Worm (Caenorhabditis elegans): ENCODE data around the gene R03D7.8.
A peak's percentile ranks its signal among the peaks of the same experiment; 100 is the strongest.

Gene R03D7.8

DNA sequence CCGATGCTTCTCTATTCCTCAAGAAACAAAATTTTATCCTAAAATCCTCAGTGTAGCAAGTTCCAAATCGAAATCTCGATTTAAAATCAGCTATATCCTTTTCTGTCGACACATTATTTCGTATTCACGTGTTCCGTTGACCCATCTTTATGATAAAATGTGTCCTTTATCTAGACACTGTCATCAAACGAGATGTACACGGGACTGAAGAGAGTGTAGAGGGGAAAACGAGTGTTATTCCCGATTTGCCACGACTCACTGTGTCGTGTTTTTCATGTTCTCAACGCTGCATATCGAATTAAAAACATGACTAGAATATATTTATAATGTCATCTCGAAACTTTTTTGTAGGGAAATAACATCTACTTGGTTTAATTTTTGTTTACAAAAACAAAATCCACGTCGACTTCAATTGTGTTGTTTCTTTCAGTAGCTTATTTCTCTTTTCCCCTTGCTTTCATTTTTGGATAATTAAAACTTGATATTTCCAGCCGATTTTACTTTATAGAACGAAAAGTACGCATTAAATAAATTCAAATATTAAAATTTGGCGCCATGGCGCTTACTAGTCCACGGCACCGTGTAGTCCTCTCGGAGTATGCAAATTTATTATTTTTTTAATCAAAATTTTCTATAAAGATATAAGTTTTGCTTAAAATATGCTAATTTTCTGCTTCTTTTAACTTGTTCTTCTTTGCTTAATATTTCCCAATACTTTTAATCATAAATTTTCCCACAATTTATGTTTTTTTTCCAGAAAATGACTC is 30.7 kb downstream of the R03D7.8 start, which contains the start of gene metr-1:
Gene metr-1 (plus strand): TSS at position 758 of the 767 bp plus-strand sequence.
- TF ChIP-seq ceh-44 (GFP tag; IDR thresholded peaks at IDR 0.05) = no peak
- peak; percentile 89 for TF ChIP-seq mes-2 (tag; optimal IDR thresholded peaks at IDR 0.05; ENCODE audit: poor library complexity, severe bottlenecking)
- peak in 1 of 2 experiments; percentile 55 for TF ChIP-seq lsy-2 (tag; optimal IDR thresholded peaks at IDR 0.05)
- no peak for TF ChIP-seq sdz-12 (GFP tag; optimal IDR thresholded peaks at IDR 0.05)
- no peak for TF ChIP-seq zip-2 (tag; optimal IDR thresholded peaks at IDR 0.05)
- TF ChIP-seq hlh-30 (tag; optimal IDR thresholded peaks at IDR 0.05; ENCODE audit: insufficient read depth) = peak; percentile 55
- peak; percentile 66 for TF ChIP-seq unc-130 (GFP tag; optimal IDR thresholded peaks at IDR 0.05)
- TF ChIP-seq ctbp-1 (GFP tag; IDR thresholded peaks at IDR 0.05) = no peak
- no peak for TF ChIP-seq unc-39 (tag; optimal IDR thresholded peaks at IDR 0.05)
- TF ChIP-seq daf-16 (GFP tag; optimal IDR thresholded peaks at IDR 0.05) = no peak
- peak; percentile 63 for TF ChIP-seq daf-16 (tag; optimal IDR thresholded peaks at IDR 0.05)
- 0 out of 2 replicates have a peak, but pooled peaks have one; percentile 15 for TF ChIP-seq hmg-1.1 (GFP tag; IDR thresholded peaks at IDR 0.05)
- TF ChIP-seq ZK337.2 (GFP tag; IDR thresholded peaks at IDR 0.05) = 0 out of 2 replicates have a peak, but pooled peaks have one; percentile 34
- TF ChIP-seq R02D3.7 (tag; optimal IDR thresholded peaks at IDR 0.05) = no peak
- no peak for TF ChIP-seq ztf-11 (tag; optimal IDR thresholded peaks at IDR 0.05)
- TF ChIP-seq hlh-11 (tag; optimal IDR thresholded peaks at IDR 0.05) = peak; percentile 60
- TF ChIP-seq lin-38 (GFP tag; IDR thresholded peaks at IDR 0.05) = peak; percentile 43
- TF ChIP-seq daf-19 (GFP tag; conservative IDR thresholded peaks at IDR 0.05) = no peak
- TF ChIP-seq unc-62 (GFP tag; optimal IDR thresholded peaks at IDR 0.05 in 1 of 2) = peak in 1 of 2 experiments; percentile 28
- TF ChIP-seq unc-62 (tag; optimal IDR thresholded peaks at IDR 0.05) = no peak
- TF ChIP-seq spr-3 (GFP tag; optimal IDR thresholded peaks at IDR 0.05) = no peak
- no peak for TF ChIP-seq ama-1 (optimal IDR thresholded peaks at IDR 0.05)
- peak; percentile 83 for TF ChIP-seq dpl-1 (GFP tag; optimal IDR thresholded peaks at IDR 0.05)
- TF ChIP-seq gei-8 (GFP tag; optimal IDR thresholded peaks at IDR 0.05) = no peak
- TF ChIP-seq mxl-3 (GFP tag; optimal IDR thresholded peaks at IDR 0.05) = peak; percentile 74
- TF ChIP-seq daf-12 (tag; optimal IDR thresholded peaks at IDR 0.05) = no peak
- no peak for TF ChIP-seq zag-1 (tag; optimal IDR thresholded peaks at IDR 0.05)
- peak in 1 of 2 experiments; percentile 41 for TF ChIP-seq mdl-1 (tag; optimal IDR thresholded peaks at IDR 0.05)
- peak; percentile 32 for TF ChIP-seq nhr-28 (tag; optimal IDR thresholded peaks at IDR 0.05)
- TF ChIP-seq F44E2.7 (GFP tag; IDR thresholded peaks at IDR 0.05) = no peak
- no peak for TF ChIP-seq nhr-102 (tag; optimal IDR thresholded peaks at IDR 0.05)
- TF ChIP-seq lim-7 (GFP tag; IDR thresholded peaks at IDR 0.05) = 0 out of 2 replicates have a peak, but pooled peaks have one; percentile 23
- TF ChIP-seq F37D6.2 (tag; optimal IDR thresholded peaks at IDR 0.05) = no peak

DNA sequence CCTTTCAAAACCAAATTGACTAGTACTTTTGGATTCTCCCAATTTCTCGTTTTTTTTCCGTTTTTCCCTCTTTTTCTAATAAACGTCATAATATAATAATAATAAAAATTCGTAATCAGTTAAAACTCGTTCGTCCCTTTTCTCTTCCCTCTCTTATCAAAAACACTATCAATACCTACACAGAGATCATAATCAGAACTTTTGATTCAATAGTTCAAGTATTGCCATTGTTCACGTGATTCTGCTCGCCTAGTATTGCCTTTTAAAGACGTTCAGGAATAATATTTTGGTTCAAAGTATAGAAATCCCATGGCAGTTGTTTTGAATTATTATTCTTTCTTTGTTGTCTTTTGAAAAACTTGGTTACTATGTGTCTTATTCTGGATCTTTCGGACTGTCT is 32.0 kb downstream of the R03D7.8 start:
- TF ChIP-seq spr-3 (GFP tag; optimal IDR thresholded peaks at IDR 0.05) (no peak), F37D6.2 (tag; optimal IDR thresholded peaks at IDR 0.05) (no peak), nhr-77 (tag; optimal IDR thresholded peaks at IDR 0.05) (peak; percentile 84), mdt-29 (GFP tag; IDR thresholded peaks at IDR 0.05) (no peak), ctbp-1 (GFP tag; IDR thresholded peaks at IDR 0.05) (no peak), nhr-48 (tag; optimal IDR thresholded peaks at IDR 0.05) (peak; percentile 57), nhr-41 (GFP tag; IDR thresholded peaks at IDR 0.05) (no peak), sdz-12 (GFP tag; optimal IDR thresholded peaks at IDR 0.05) (no peak), hlh-11 (tag; optimal IDR thresholded peaks at IDR 0.05) (peak; percentile 80), lir-3 (tag; optimal IDR thresholded peaks at IDR 0.05) (no peak), nhr-28 (tag; optimal IDR thresholded peaks at IDR 0.05) (peak; percentile 97), nhr-76 (tag; optimal IDR thresholded peaks at IDR 0.05) (no peak), duxl-1 (tag; optimal IDR thresholded peaks at IDR 0.05; ENCODE audit: poor library complexity) (no peak), tra-1 (GFP tag; IDR thresholded peaks at IDR 0.05) (peak; percentile 33; the same call in 1 of the 2 replicates), lin-1 (GFP tag; IDR thresholded peaks at IDR 0.05) (peak; percentile 13; the same call in 1 of the 2 replicates), D1046.2 (GFP tag; IDR thresholded peaks at IDR 0.05) (no peak), ztf-11 (tag; optimal IDR thresholded peaks at IDR 0.05) (no peak), F10B5.3 (tag; optimal IDR thresholded peaks at IDR 0.05) (no peak), nhr-25 (tag; optimal IDR thresholded peaks at IDR 0.05; ENCODE audit: borderline replicate concordance, insufficient read depth) (no peak), lin-29 (GFP tag; IDR thresholded peaks at IDR 0.05) (no peak), zip-11 (GFP tag; IDR thresholded peaks at IDR 0.05) (no peak), lin-13 (GFP tag; optimal IDR thresholded peaks at IDR 0.05) (no peak), tag-97 (GFP tag; IDR thresholded peaks at IDR 0.05) (no peak), lin-39 (tag; optimal IDR thresholded peaks at IDR 0.05) (no peak)

Data from whole organism, L4 larva.